Fruit fly (Drosophila melanogaster) whole organism: ENCODE results near the gene Srp54k.

Source experiments
- CG8478 ChIP-seq: fragments of >200 bp; optimal IDR thresholded peaks from 2 replicates; lab custom pipeline; 2018; ENCODE audit warnings: inconsistent platforms
- Dll ChIP-seq: fragments of >200 bp; optimal IDR thresholded peaks from 2 replicates; lab custom pipeline; 2017
- EcR ChIP-seq, 2 experiments: fragments of >200 bp; optimal IDR thresholded peaks; 2 replicates each; lab custom pipeline; 2017; ENCODE audit warnings: missing biosample characterization in 2 of 2, missing genetic modification characterization in 2 of 2, missing genetic modification reagents in 2 of 2
- pan ChIP-seq: fragments of >200 bp; optimal IDR thresholded peaks from 2 replicates; lab custom pipeline; 2017
- psq ChIP-seq: fragments of >200 bp; optimal IDR thresholded peaks from 2 replicates; lab custom pipeline; 2017
- usp ChIP-seq: fragments of >200 bp; optimal IDR thresholded peaks from 2 replicates; lab custom pipeline; 2017; ENCODE audit warnings: missing biosample characterization, missing genetic modification characterization, mixed read lengths

The Srp54k gene

DNA sequence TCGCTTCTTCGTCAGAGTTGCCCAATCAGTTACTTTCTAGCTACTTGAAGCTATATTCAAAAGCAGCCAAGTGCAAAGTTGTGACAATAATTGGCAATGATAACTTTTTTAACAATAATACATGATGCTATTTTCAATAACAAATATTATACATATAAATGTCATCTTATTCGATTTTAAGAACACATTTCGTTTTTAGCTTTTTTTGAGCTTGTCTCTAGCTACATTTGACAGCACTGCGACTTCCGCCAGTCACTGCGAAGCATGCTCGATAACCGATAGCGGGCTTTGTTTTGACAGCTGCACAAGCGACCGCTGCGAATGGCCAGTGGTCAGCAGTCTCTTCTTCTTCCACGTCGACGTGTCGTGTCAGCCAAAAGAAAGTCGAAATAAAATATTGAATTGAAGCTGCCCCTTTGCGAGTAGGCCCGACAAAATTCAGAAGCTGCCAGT lies at the start of gene Srp54k, which contains the start of gene Gen:
Srp54k (plus strand) TSS at position 325 of the 453 bp plus-strand sequence.
Gen (minus strand) TSS at position 23 of the 453 bp plus-strand sequence.
- no peak for TF ChIP-seq pan (lab: Kevin White, UChicago)
- TF ChIP-seq CG8478, result no peak
- no peak for TF ChIP-seq Dll (lab: Kevin White, UChicago)
- TF ChIP-seq usp, result no peak
- TF ChIP-seq EcR (GFP tag; optimal IDR thresholded peaks at IDR 0.05; lab: Kevin White, UChicago), result no peak
- no peak for TF ChIP-seq psq (lab: Kevin White, UChicago)

DNA sequence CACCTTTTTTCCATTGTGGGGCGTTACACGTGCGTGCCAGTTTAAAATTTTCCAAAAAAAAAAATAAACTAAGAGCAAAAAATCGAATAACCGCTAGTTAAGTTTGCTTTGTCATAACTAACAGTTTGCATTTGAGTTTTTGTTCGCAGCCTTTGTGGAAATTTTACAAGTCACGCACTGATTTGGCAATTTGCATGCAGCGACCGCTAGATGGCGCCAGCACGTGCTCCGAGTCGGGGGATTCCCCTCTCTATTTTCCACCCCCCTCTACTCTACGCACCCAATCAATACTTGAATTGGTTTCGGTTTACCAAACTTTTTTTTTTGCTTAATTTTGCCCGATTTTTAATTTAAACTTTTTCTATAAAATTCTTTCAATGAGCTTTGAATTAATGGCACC lies 27.3 kb upstream of the Srp54k start:
- TF ChIP-seq psq (lab: Kevin White, UChicago), result no peak
- TF ChIP-seq Dll (lab: Kevin White, UChicago), result no peak
- no peak for TF ChIP-seq usp
- TF ChIP-seq EcR (GFP tag; optimal IDR thresholded peaks at IDR 0.05; lab: Kevin White, UChicago), result no peak
- TF ChIP-seq pan (lab: Kevin White, UChicago), result no peak
- TF ChIP-seq CG8478, result no peak

DNA sequence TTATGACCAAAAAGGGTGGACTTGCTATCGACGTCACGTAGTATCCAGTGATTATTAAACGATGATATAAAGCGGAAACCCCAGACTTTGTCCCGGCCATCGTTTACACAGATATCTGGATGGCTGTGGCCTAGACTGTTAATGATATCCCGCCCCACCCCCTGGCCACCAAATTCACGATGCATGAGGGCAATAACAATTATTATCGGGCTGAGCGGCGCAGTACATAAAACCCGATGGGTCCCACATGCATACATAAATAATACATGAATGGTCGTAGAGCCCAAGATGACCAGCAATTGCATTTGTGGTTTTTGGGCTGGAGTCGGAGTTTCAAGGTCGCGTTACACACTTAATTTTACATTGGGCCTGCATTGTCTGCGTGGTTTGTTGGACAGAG lies 24.9 kb upstream of the Srp54k start:
- TF ChIP-seq usp, result no peak
- no peak for TF ChIP-seq pan (lab: Kevin White, UChicago)
- no peak for TF ChIP-seq CG8478
- no peak for TF ChIP-seq EcR (GFP tag; optimal IDR thresholded peaks at IDR 0.05; lab: Kevin White, UChicago)
- TF ChIP-seq Dll (lab: Kevin White, UChicago), result no peak
- no peak for TF ChIP-seq psq (lab: Kevin White, UChicago)

DNA sequence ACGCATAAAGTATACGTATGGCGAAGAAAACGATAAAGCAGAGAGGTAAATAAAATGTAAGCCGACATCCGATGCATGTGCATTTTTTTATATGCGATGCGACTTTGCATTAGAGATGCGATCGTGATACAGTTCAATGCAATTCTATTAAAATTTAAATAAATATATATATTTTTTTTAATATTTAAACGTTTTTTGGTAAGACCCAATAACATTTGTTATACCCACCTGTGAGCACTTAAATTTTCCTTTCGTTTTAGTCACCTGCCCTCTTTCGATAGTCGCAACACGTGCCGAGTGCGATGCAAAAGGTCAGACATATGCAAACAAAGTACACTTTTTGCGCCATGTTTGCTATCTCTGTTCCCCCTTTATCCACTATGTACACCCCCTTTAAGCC lies 24.3 kb upstream of the Srp54k start:
- TF ChIP-seq CG8478 (no peak), usp (no peak), pan (lab: Kevin White, UChicago) (no peak), EcR (GFP tag; optimal IDR thresholded peaks at IDR 0.05; lab: Kevin White, UChicago) (no peak), psq (lab: Kevin White, UChicago) (no peak), Dll (lab: Kevin White, UChicago) (no peak)

DNA sequence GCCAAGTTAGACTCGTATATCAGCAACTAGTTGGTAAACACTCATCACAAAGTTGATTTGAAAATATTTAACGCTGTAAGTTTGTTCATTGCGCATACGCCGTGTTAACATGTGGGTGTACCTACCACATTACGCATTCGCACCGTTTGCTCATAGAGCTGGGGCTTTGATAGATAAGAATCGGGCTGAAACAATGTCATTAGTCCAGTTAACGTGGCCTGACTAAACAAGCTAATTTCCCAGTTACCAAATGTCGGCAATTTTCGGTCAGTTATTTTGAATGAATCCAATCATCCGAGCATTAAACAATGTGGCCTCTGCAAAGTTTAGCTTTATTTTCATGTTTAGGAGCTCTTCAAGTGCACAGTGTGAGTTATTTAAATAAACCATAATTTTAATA lies 23.3 kb upstream of the Srp54k start, which contains the start of gene CG4597:
CG4597 (plus strand) TSS at position 301 of the 400 bp plus-strand sequence.
- TF ChIP-seq CG8478 (no peak), pan (lab: Kevin White, UChicago) (no peak), Dll (lab: Kevin White, UChicago) (no peak), psq (lab: Kevin White, UChicago) (no peak)

DNA sequence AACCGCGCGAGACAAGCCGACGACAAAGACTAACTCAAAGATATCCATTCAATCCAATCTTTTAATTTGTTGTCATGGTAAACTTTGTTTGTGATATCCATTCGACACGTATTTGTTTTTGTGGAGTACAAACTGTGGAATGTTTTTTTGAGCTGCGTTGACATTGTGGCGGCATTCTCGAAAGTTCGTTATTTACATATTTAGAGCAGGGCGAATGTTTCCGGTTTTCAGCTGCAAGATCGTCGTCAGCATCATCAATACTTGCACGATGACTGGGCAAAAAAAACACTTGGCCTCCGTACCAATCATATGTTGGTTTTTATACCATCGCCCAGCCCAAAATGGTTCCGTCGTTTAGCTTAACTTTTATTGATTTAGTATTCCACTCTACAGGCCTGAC lies 22.0 kb upstream of the Srp54k start:
- TF ChIP-seq pan (lab: Kevin White, UChicago) (no peak), psq (lab: Kevin White, UChicago) (no peak), Dll (lab: Kevin White, UChicago) (no peak), CG8478 (no peak), EcR (GFP tag; optimal IDR thresholded peaks at IDR 0.05; lab: Kevin White, UChicago) (no peak), usp (no peak)

DNA sequence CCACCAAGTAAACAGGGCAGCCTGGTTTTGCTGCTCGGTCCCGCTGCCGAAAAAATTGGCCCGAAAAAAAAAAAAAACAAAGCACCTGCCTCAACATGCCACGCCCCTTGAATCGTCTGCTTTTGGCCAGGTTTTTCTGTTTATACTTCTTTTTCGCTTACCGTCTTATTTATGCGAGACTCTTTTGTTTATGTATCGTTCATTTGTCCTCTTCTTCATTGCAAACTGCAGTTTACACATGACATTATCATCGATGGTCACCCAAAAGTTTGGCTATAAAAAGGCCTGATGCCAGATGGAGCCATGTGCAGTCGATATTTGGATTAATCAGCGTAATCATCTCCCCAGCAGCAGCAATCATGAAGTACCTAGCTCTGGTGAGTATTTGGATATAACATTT lies 21.2 kb upstream of the Srp54k start, which contains the start of gene CG15212:
CG15212 (plus strand) TSS at position 301 of the 400 bp plus-strand sequence.
- TF ChIP-seq pan (lab: Kevin White, UChicago) (no peak), psq (lab: Kevin White, UChicago) (no peak), EcR (GFP tag; optimal IDR thresholded peaks at IDR 0.05; lab: Kevin White, UChicago) (no peak), CG8478 (no peak)

DNA sequence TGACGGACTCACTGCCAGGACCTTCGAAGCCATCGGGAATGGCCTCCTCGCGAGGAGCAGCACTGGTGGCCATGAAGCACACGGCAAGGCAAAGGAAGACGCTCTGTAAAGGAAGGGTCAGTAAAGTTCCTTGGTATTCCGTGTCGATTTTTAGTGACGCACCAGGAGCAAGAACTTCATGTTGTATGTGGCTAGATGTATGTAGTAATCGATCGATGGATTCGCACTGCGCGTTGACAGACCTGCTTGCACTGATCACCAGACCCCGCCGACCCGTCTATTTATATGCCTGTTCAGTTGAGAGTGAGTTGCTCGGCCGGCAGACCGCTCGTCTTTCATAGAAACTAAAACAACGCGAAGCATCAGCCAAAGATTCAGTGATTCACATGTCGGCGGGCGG lies 19.5 kb upstream of the Srp54k start, which contains the start of gene CG15213:
CG15213 (minus strand) TSS at position 255 of the 400 bp plus-strand sequence.
- TF ChIP-seq usp, result no peak
- TF ChIP-seq EcR (GFP tag; optimal IDR thresholded peaks at IDR 0.05; lab: Kevin White, UChicago), result no peak
- TF ChIP-seq pan (lab: Kevin White, UChicago), result no peak
- no peak for TF ChIP-seq CG8478
- no peak for TF ChIP-seq Dll (lab: Kevin White, UChicago)
- no peak for TF ChIP-seq psq (lab: Kevin White, UChicago)

DNA sequence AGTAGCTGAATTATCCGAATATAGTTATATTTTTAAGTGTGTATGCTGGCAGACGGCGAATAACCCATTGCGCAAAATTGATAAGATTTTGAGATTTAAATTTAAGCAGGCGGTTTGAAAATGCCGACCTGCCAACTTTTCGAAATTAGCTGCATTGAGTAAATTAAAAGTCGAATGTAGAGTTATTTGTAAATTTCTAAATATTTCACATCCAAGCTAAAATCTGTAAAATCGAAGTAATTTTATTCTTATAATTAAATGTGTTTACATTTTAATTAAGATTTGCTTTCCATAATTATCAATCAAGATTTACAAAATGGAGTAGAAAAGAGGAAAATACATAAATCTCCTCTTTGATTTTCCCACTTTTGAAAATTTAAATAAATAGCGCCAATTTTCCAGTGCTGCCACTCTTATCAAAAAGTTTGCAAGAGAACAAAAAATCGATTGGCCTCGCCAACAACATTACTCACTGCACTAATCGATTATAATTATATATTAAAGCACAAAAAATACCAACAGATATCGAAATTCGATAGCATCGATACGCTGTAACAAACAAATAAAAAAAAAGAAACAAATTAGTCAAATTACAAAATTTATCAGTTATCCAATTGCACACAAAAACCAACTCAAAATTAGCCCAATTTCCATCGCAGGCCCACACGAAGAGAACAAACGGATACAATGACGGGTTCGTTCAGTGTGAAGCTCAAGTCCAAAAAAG lies 18.6 kb upstream of the Srp54k start, which contains the start of gene Yod1:
Yod1 (plus strand) TSS at position 168 of the 727 bp plus-strand sequence.
- TF ChIP-seq pan (lab: Kevin White, UChicago) (no peak), psq (lab: Kevin White, UChicago) (no peak), EcR (GFP tag; optimal IDR thresholded peaks at IDR 0.05; lab: Kevin White, UChicago) (no peak), Dll (lab: Kevin White, UChicago) (no peak), usp (no peak), CG8478 (no peak)

DNA sequence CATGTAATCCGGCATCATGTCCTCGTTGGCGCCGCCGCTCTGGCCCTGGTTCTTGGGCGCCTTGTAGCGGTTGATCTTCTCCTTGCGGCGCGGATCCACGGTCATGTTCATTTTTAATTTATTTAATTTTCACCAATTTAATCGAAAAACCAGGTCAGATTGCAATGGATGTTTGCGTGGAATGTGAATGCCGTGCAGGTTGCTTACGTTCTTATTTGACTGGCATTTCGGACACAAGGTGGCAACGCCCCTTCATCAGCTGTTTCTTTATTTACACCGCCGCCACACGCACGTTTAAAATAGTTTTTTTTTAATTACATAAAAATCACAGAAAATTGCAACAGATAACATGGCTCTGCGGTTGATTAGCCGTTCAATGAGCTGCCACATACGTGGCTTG lies 16.4 kb upstream of the Srp54k start, which contains the start of the genes CG10674 and CG4611:
CG10674 (minus strand) TSS at position 170 of the 400 bp plus-strand sequence.
CG4611 (plus strand) TSS at position 254 of the 400 bp plus-strand sequence.
- TF ChIP-seq psq (lab: Kevin White, UChicago) (no peak), CG8478 (no peak), Dll (lab: Kevin White, UChicago) (no peak)

DNA sequence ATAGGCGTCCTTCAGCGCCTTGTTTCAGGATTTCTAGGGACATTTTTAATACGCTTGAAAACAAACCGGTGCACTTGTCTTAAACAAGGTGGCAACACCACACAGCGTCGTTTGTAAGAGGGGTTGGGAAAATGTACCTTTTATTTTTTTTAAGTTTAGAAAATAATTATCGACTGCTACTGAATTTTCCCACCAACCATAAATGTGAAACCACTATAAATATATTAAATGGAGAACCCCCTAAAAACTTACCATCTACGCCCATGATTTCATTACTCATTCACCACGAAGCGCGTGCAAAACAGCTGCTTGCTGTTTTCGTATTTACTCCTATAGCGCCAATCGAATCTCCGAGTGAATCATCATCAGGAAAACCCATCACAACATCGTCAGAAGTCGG lies 13.2 kb upstream of the Srp54k start, which contains the start of the genes Tcs5 and CHMP2B:
Tcs5 (minus strand) TSS at position 84 of the 400 bp plus-strand sequence.
CHMP2B (plus strand) TSS at position 308 of the 400 bp plus-strand sequence.
- TF ChIP-seq usp, result no peak
- TF ChIP-seq EcR (GFP tag; optimal IDR thresholded peaks at IDR 0.05; lab: Kevin White, UChicago), result no peak
- no peak for TF ChIP-seq pan (lab: Kevin White, UChicago)
- no peak for TF ChIP-seq psq (lab: Kevin White, UChicago)
- TF ChIP-seq Dll (lab: Kevin White, UChicago), result no peak
- TF ChIP-seq CG8478, result no peak
